Worm (Caenorhabditis elegans) whole organism, L4 larva: Measurements from ENCODE around the gene ZK470.6.

Experiments used
- D1046.2 ChIP-seq: fragments of 200-800 bp; sonication (Bioruptor generic); IDR thresholded peaks from 2 replicates; pipeline ENCODE4 v1.3.6; 2022; ENCODE audit warnings: missing genetic modification characterization, missing compliant biosample characterization
- F10B5.3 ChIP-seq: sonication (generic microtip); optimal IDR thresholded peaks from 2 replicates; lab custom pipeline; 2016; ENCODE audit warnings: mild to moderate bottlenecking, missing genetic modification characterization, missing compliant biosample characterization
- F26F4.8 ChIP-seq: fragments of 200-800 bp; sonication (Bioruptor generic); conservative IDR thresholded peaks from 2 replicates; pipeline ENCODE4 v1.3.6; 2022; ENCODE audit warnings: missing genetic modification characterization, missing compliant biosample characterization
- F37D6.2 ChIP-seq: sonication (generic microtip); optimal IDR thresholded peaks from 2 replicates; lab custom pipeline; 2016; ENCODE audit warnings: mild to moderate bottlenecking, missing genetic modification characterization, missing compliant biosample characterization
- Y105C5A.15 ChIP-seq: fragments of 200-800 bp; sonication (Bioruptor generic); IDR thresholded peaks from 2 replicates; pipeline ENCODE4 v1.3.6; 2022; ENCODE audit warnings: missing genetic modification characterization, missing compliant biosample characterization
- Y48G9A.11 ChIP-seq: fragments of 200-800 bp; sonication (Bioruptor generic); IDR thresholded peaks from 2 replicates; pipeline ENCODE4 v1.3.6; 2022; ENCODE audit warnings: missing genetic modification reagents, missing genetic modification characterization, missing compliant biosample characterization
- Y5F2A.4 ChIP-seq: fragments of 200-800 bp; sonication (Bioruptor generic); optimal IDR thresholded peaks from 2 replicates; lab custom pipeline; 2018; ENCODE audit warnings: mild to moderate bottlenecking, missing genetic modification characterization, missing compliant biosample characterization
- Y75B8A.6 ChIP-seq: fragments of 200-800 bp; sonication (Bioruptor generic); IDR thresholded peaks from 2 replicates; pipeline ENCODE4 v1.3.6; 2022; ENCODE audit warnings: missing genetic modification reagents, missing genetic modification characterization, missing compliant biosample characterization
- ZK337.2 ChIP-seq: fragments of 200-800 bp; sonication (Bioruptor generic); IDR thresholded peaks from 2 replicates; pipeline ENCODE4 v1.3.6; 2022; ENCODE audit warnings: missing genetic modification reagents, missing genetic modification characterization, missing compliant biosample characterization
- aly-2 ChIP-seq: sonication (generic microtip); optimal IDR thresholded peaks from 2 replicates; lab custom pipeline; 2018; ENCODE audit warnings: missing biosample characterization, missing genetic modification characterization
- ceh-32 ChIP-seq: sonication (generic microtip); optimal IDR thresholded peaks from 2 replicates; lab custom pipeline; 2016; ENCODE audit warnings: mild to moderate bottlenecking, missing genetic modification characterization, missing compliant biosample characterization; ENCODE audit not compliant: poor library complexity
- ceh-44 ChIP-seq: fragments of 200-800 bp; sonication (Bioruptor generic); IDR thresholded peaks from 2 replicates; pipeline ENCODE4 v1.3.6; 2022; ENCODE audit warnings: missing genetic modification reagents, missing genetic modification characterization, missing compliant biosample characterization
- ceh-82 ChIP-seq: sonication (generic microtip); optimal IDR thresholded peaks from 2 replicates; lab custom pipeline; 2017; ENCODE audit warnings: missing biosample characterization, missing genetic modification characterization
- cey-2 ChIP-seq: sonication (generic microtip); optimal IDR thresholded peaks from 3 replicates; lab custom pipeline; 2017; ENCODE audit warnings: missing genetic modification characterization, mild to moderate bottlenecking, missing compliant biosample characterization, antibody characterized with exemption, borderline replicate concordance; ENCODE audit not compliant: insufficient read depth
- ctbp-1 ChIP-seq: fragments of 200-800 bp; sonication (Bioruptor generic); IDR thresholded peaks from 2 replicates; pipeline ENCODE4 v1.3.6; 2022; ENCODE audit warnings: missing genetic modification reagents, missing genetic modification characterization, missing compliant biosample characterization
- daf-16 ChIP-seq, 3 experiments: sonication (generic microtip); optimal IDR thresholded peaks; 2 replicates each; lab custom pipeline; 2016 to 2017; ENCODE audit warnings: missing genetic modification characterization in 3 of 3, missing genetic modification reagents in 3 of 3, mild to moderate bottlenecking in 2 of 3, missing compliant biosample characterization in 2 of 3, missing biosample characterization in 1 of 3, moderate library complexity in 1 of 3
- dmd-6 ChIP-seq: fragments of 200-800 bp; sonication (Bioruptor generic); IDR thresholded peaks from 2 replicates; pipeline ENCODE4 v1.3.6; 2022; ENCODE audit warnings: missing genetic modification reagents, missing genetic modification characterization, missing compliant biosample characterization
- dve-1 ChIP-seq: sonication (generic microtip); optimal IDR thresholded peaks from 2 replicates; lab custom pipeline; 2017; ENCODE audit warnings: antibody characterized with exemption, mild to moderate bottlenecking, missing genetic modification characterization, missing compliant biosample characterization; ENCODE audit not compliant: insufficient read depth
- hlh-30 ChIP-seq: sonication (generic microtip); optimal IDR thresholded peaks from 2 replicates; lab custom pipeline; 2017; ENCODE audit warnings: antibody characterized with exemption, mild to moderate bottlenecking, missing genetic modification characterization, missing compliant biosample characterization; ENCODE audit not compliant: insufficient read depth
- hmg-1.1 ChIP-seq: fragments of 200-800 bp; sonication (Bioruptor generic); IDR thresholded peaks from 2 replicates; pipeline ENCODE4 v1.3.6; 2022; ENCODE audit warnings: missing genetic modification reagents, missing genetic modification characterization, missing compliant biosample characterization
- lim-7 ChIP-seq: fragments of 200-800 bp; sonication (Bioruptor generic); IDR thresholded peaks from 2 replicates; pipeline ENCODE4 v1.3.6; 2022; ENCODE audit warnings: missing genetic modification characterization, missing compliant biosample characterization
- lin-29 ChIP-seq: fragments of 200-800 bp; sonication (Bioruptor generic); IDR thresholded peaks from 2 replicates; pipeline ENCODE4 v1.3.6; 2022; ENCODE audit warnings: missing genetic modification reagents, missing genetic modification characterization, missing compliant biosample characterization
- madf-5 ChIP-seq, 2 experiments: fragments of 200-800 bp; sonication (Bioruptor generic); IDR thresholded peaks; 2 replicates each; pipeline ENCODE4 v1.3.6; 2022; ENCODE audit warnings: missing compliant biosample characterization in 2 of 2, missing genetic modification characterization in 2 of 2
- mdt-29 ChIP-seq: fragments of 200-800 bp; sonication (Bioruptor generic); IDR thresholded peaks from 2 replicates; pipeline ENCODE4 v1.3.6; 2022; ENCODE audit warnings: missing genetic modification reagents, missing genetic modification characterization, missing compliant biosample characterization
- mep-1 ChIP-seq: fragments of 150-350 bp; sonication (generic microtip); optimal IDR thresholded peaks from 3 replicates; lab custom pipeline; 2014; ENCODE audit warnings: missing biosample characterization, missing genetic modification characterization
- mes-2 ChIP-seq: sonication (generic microtip); optimal IDR thresholded peaks from 2 replicates; lab custom pipeline; 2016; ENCODE audit warnings: missing genotype, mild to moderate bottlenecking, missing genetic modification characterization, missing compliant biosample characterization; ENCODE audit not compliant: poor library complexity, severe bottlenecking
- mxl-2 ChIP-seq: fragments of 200-800 bp; sonication (Bioruptor generic); conservative IDR thresholded peaks from 2 replicates; pipeline ENCODE4 v1.3.6; 2022; ENCODE audit warnings: missing genetic modification reagents, missing genetic modification characterization, missing compliant biosample characterization
- mxl-3 ChIP-seq: fragments of 200-800 bp; sonication (Bioruptor generic); optimal IDR thresholded peaks from 2 replicates; lab custom pipeline; 2018; ENCODE audit warnings: mild to moderate bottlenecking, missing genetic modification characterization, missing compliant biosample characterization
- nhr-10 ChIP-seq: fragments of 150-350 bp; optimal IDR thresholded peaks from 2 replicates; lab custom pipeline; 2014; ENCODE audit warnings: missing biosample characterization, missing genetic modification characterization
- nhr-102 ChIP-seq: sonication (generic microtip); optimal IDR thresholded peaks from 2 replicates; lab custom pipeline; 2016; ENCODE audit warnings: mild to moderate bottlenecking, missing genetic modification characterization, moderate library complexity, missing compliant biosample characterization
- nhr-237 ChIP-seq: sonication (generic microtip); optimal IDR thresholded peaks from 2 replicates; lab custom pipeline; 2017; ENCODE audit warnings: missing biosample characterization, missing genetic modification characterization
- nhr-28 ChIP-seq: fragments of 150-350 bp; optimal IDR thresholded peaks from 2 replicates; lab custom pipeline; 2014; ENCODE audit warnings: missing biosample characterization, missing genetic modification characterization
- nhr-48 ChIP-seq: sonication (generic microtip); optimal IDR thresholded peaks from 2 replicates; lab custom pipeline; 2016; ENCODE audit warnings: mild to moderate bottlenecking, missing genetic modification characterization, missing compliant biosample characterization
- nhr-76 ChIP-seq: fragments of 150-350 bp; optimal IDR thresholded peaks from 2 replicates; lab custom pipeline; 2014; ENCODE audit warnings: missing biosample characterization, missing genetic modification characterization
- nhr-77 ChIP-seq: fragments of 150-350 bp; optimal IDR thresholded peaks from 2 replicates; lab custom pipeline; 2014; ENCODE audit warnings: missing biosample characterization, missing genetic modification characterization
- php-3 ChIP-seq: fragments of 200-800 bp; sonication (Bioruptor generic); IDR thresholded peaks from 2 replicates; pipeline ENCODE4 v1.3.6; 2022; ENCODE audit warnings: missing genetic modification reagents, missing genetic modification characterization, missing compliant biosample characterization
- rbr-2 ChIP-seq: sonication (generic microtip); optimal IDR thresholded peaks from 2 replicates; lab custom pipeline; 2016; ENCODE audit warnings: missing genotype, missing genetic modification characterization, missing compliant biosample characterization
- set-16 ChIP-seq: fragments of 200-800 bp; sonication (Bioruptor generic); IDR thresholded peaks from 2 replicates; pipeline ENCODE4 v1.3.6; 2022; ENCODE audit warnings: missing genetic modification reagents, missing genetic modification characterization, missing compliant biosample characterization
- snpc-1.2 ChIP-seq: fragments of 200-800 bp; sonication (Bioruptor generic); IDR thresholded peaks from 2 replicates; pipeline ENCODE4 v1.3.6; 2022; ENCODE audit warnings: missing genetic modification reagents, missing genetic modification characterization, missing compliant biosample characterization
- spr-3 ChIP-seq: fragments of 200-800 bp; sonication (Bioruptor generic); optimal IDR thresholded peaks from 2 replicates; lab custom pipeline; 2018; ENCODE audit warnings: mild to moderate bottlenecking, missing genetic modification characterization, missing compliant biosample characterization
- tra-1 ChIP-seq: fragments of 200-800 bp; sonication (Bioruptor generic); IDR thresholded peaks from 2 replicates; pipeline ENCODE4 v1.3.6; 2022; ENCODE audit warnings: missing genetic modification reagents, missing genetic modification characterization, missing compliant biosample characterization
- unc-130 ChIP-seq: sonication (generic microtip); optimal IDR thresholded peaks from 2 replicates; lab custom pipeline; 2016; ENCODE audit warnings: missing genetic modification reagents, missing genetic modification characterization, missing compliant biosample characterization
- unc-39 ChIP-seq: sonication (generic microtip); optimal IDR thresholded peaks from 2 replicates; lab custom pipeline; 2017; ENCODE audit warnings: missing biosample characterization, missing genetic modification characterization
- unc-62 ChIP-seq, 3 experiments: fragments of 150-350 bp in 1 of 3; sonication (generic microtip); optimal IDR thresholded peaks in 2 of 3; peaks in 1 of 3; 1 replicate in 1 of 3; 2 replicates in 2 of 3; lab custom pipeline; 2014 to 2017; ENCODE audit warnings: missing biosample characterization in 3 of 3, missing genetic modification characterization in 3 of 3, missing genetic modification reagents in 3 of 3, missing genotype in 1 of 3
- zfp-3 ChIP-seq: fragments of 200-800 bp; sonication (Bioruptor generic); conservative IDR thresholded peaks from 2 replicates; pipeline ENCODE4 v1.3.6; 2022; ENCODE audit warnings: missing genetic modification reagents, missing genetic modification characterization, missing compliant biosample characterization
- ztf-11 ChIP-seq: fragments of 150-350 bp; optimal IDR thresholded peaks from 2 replicates; lab custom pipeline; 2014; ENCODE audit warnings: missing biosample characterization, missing genetic modification characterization

ZK470.6 gene

ce11 chrX:4209131-4209530 is 31.8 kb upstream of the ZK470.6 start (continued):
- TF ChIP-seq dmd-6 (GFP tag; lab: Robert Waterston, UW) = peak; percentile 99
- peak; percentile 95 for TF ChIP-seq ZK337.2
- TF ChIP-seq Y48G9A.11 (GFP tag; lab: Robert Waterston, UW) = 0 out of 2 replicates have a peak, but pooled peaks have one; percentile 15
- TF ChIP-seq ceh-44 = peak; percentile 89
- TF ChIP-seq php-3 (GFP tag; lab: Robert Waterston, UW) = peak; percentile 99
- TF ChIP-seq unc-130 (GFP tag; lab: Kevin White, UChicago) = no peak
- TF ChIP-seq F26F4.8 (GFP tag; lab: Robert Waterston, UW) = no peak
- TF ChIP-seq dve-1 (tag; lab: Kevin White, UChicago) = peak; percentile 100
- TF ChIP-seq ctbp-1 (GFP tag; lab: Robert Waterston, UW) = peak; percentile 99
- peak; percentile 78 for TF ChIP-seq ceh-82
- peak; percentile 80 to 100 for TF ChIP-seq unc-62 (GFP tag; optimal IDR thresholded peaks at IDR 0.05 in 1 of 2; lab: Kevin White, UChicago)
- peak; percentile 41 for TF ChIP-seq unc-62 (tag; optimal IDR thresholded peaks at IDR 0.05; lab: Kevin White, UChicago)
- TF ChIP-seq tra-1 (GFP tag; lab: Robert Waterston, UW) = peak; percentile 97
- peak; percentile 95 for TF ChIP-seq D1046.2 (GFP tag; lab: Robert Waterston, UW)
- peak; percentile 79 for TF ChIP-seq lim-7 (GFP tag; lab: Robert Waterston, UW)
- peak; percentile 91 for TF ChIP-seq Y75B8A.6
- TF ChIP-seq, all 104 proteins: peak for 96

ce11 chrX:4208495-4208894 is 31.2 kb upstream of the ZK470.6 start:
- TF ChIP-seq dmd-6 (GFP tag; lab: Robert Waterston, UW) (peak; percentile 70), ceh-44 (no peak), unc-39 (tag; lab: Kevin White, UChicago) (no peak), mdt-29 (no peak), dve-1 (tag; lab: Kevin White, UChicago) (peak; percentile 85), madf-5 (GFP tag; IDR thresholded peaks at IDR 0.05; lab: Robert Waterston, UW) (0 out of 4 replicates have a peak, but pooled peaks of 1 of the 2 experiments have one; percentile 48), daf-16 (GFP tag; optimal IDR thresholded peaks at IDR 0.05; lab: Kevin White, UChicago) (no peak), daf-16 (tag; optimal IDR thresholded peaks at IDR 0.05; lab: Kevin White, UChicago) (peak; percentile 61), spr-3 (GFP tag; lab: Kevin White, UChicago) (no peak), nhr-10 (tag; lab: Kevin White, UChicago) (no peak), ceh-32 (tag; lab: Kevin White, UChicago) (no peak), cey-2 (tag; lab: Kevin White, UChicago) (no peak), nhr-237 (tag; lab: Kevin White, UChicago) (peak; percentile 36), snpc-1.2 (no peak), nhr-102 (tag; lab: Kevin White, UChicago) (peak; percentile 56), hmg-1.1 (GFP tag; lab: Robert Waterston, UW) (peak; percentile 76), F10B5.3 (tag; lab: Kevin White, UChicago) (no peak), nhr-76 (tag; lab: Kevin White, UChicago) (no peak), tra-1 (GFP tag; lab: Robert Waterston, UW) (0 out of 2 replicates have a peak, but pooled peaks have one; percentile 18), mxl-3 (peak; percentile 21), Y105C5A.15 (GFP tag; lab: Robert Waterston, UW) (no peak), rbr-2 (tag; lab: Kevin White, UChicago) (no peak), Y5F2A.4 (GFP tag; lab: Kevin White, UChicago) (no peak), nhr-48 (tag; lab: Kevin White, UChicago) (no peak), mes-2 (peak; percentile 88), F26F4.8 (GFP tag; lab: Robert Waterston, UW) (no peak), nhr-28 (peak; percentile 69), ztf-11 (tag; lab: Kevin White, UChicago) (no peak), ceh-82 (no peak), F37D6.2 (no peak), lin-29 (GFP tag; lab: Robert Waterston, UW) (0 out of 2 replicates have a peak, but pooled peaks have one; percentile 13), php-3 (GFP tag; lab: Robert Waterston, UW) (peak; percentile 58; the same call in 1 of the 2 replicates), hlh-30 (tag; lab: Kevin White, UChicago) (peak; percentile 43), zfp-3 (GFP tag; lab: Robert Waterston, UW) (0 out of 2 replicates have a peak, but pooled peaks have one; percentile 22), mxl-2 (GFP tag; lab: Robert Waterston, UW) (no peak), mep-1 (tag; lab: Kevin White, UChicago) (no peak), nhr-77 (tag; lab: Kevin White, UChicago) (peak; percentile 98), set-16 (no peak), aly-2 (no peak)
